Worm (Caenorhabditis elegans) whole organism, young adult: ENCODE data around the gene ifa-4.

Source experiments
- F55B11.4 ChIP-seq: sonication (generic microtip); optimal IDR thresholded peaks from 2 replicates; lab custom pipeline; 2016; ENCODE audit warnings: missing compliant biosample characterization, missing genetic modification characterization, borderline replicate concordance; ENCODE audit not compliant: insufficient read depth
- F57A8.1 ChIP-seq: fragments of 200-800 bp; sonication (Bioruptor generic); optimal IDR thresholded peaks from 2 replicates; lab custom pipeline; 2018; ENCODE audit warnings: mild to moderate bottlenecking, missing genetic modification characterization, moderate library complexity, missing compliant biosample characterization
- T07F8.4 ChIP-seq: sonication (generic microtip); optimal IDR thresholded peaks from 2 replicates; lab custom pipeline; 2016; ENCODE audit warnings: mild to moderate bottlenecking, missing genetic modification characterization, moderate library complexity, missing compliant biosample characterization
- T26A5.8 ChIP-seq: sonication (generic microtip); optimal IDR thresholded peaks from 2 replicates; lab custom pipeline; 2016; ENCODE audit warnings: missing genetic modification characterization, missing compliant biosample characterization
- Y56A3A.18 ChIP-seq: fragments of 200-800 bp; sonication (Bioruptor generic); IDR thresholded peaks from 2 replicates; pipeline ENCODE4 v1.3.6; 2022; ENCODE audit warnings: missing genetic modification reagents, missing genetic modification characterization, missing compliant biosample characterization
- ZK185.1 ChIP-seq: sonication (generic microtip); optimal IDR thresholded peaks from 2 replicates; lab custom pipeline; 2016; ENCODE audit warnings: mild to moderate bottlenecking, missing genetic modification characterization, missing compliant biosample characterization; ENCODE audit not compliant: poor library complexity, severe bottlenecking
- ama-1 ChIP-seq, 3 experiments: fragments of 150-350 bp in 1 of 3; sonication (generic microtip) in 2 of 3; optimal IDR thresholded peaks; 2 replicates each; lab custom pipeline; 2014 to 2018; ENCODE audit warnings: missing biosample characterization in 2 of 3, missing genetic modification characterization in 2 of 3, missing genetic modification reagents in 2 of 3
- ccch-3 ChIP-seq: fragments of 200-800 bp; sonication (Bioruptor generic); optimal IDR thresholded peaks from 2 replicates; lab custom pipeline; 2018; ENCODE audit warnings: mild to moderate bottlenecking, missing genetic modification characterization, missing compliant biosample characterization
- ceh-100 ChIP-seq: fragments of 200-800 bp; sonication (Bioruptor generic); IDR thresholded peaks from 2 replicates; pipeline ENCODE4 v1.3.6; 2022; ENCODE audit warnings: missing genetic modification reagents, missing genetic modification characterization, missing compliant biosample characterization
- ceh-40 ChIP-seq: fragments of 200-800 bp; sonication (Bioruptor generic); IDR thresholded peaks from 2 replicates; pipeline ENCODE4 v1.3.6; 2022; ENCODE audit warnings: missing genetic modification characterization, missing compliant biosample characterization
- ceh-58 ChIP-seq: fragments of 200-800 bp; sonication (Bioruptor generic); IDR thresholded peaks from 2 replicates; pipeline ENCODE4 v1.3.6; 2022; ENCODE audit warnings: missing genetic modification characterization, missing compliant biosample characterization
- ceh-91 ChIP-seq: fragments of 200-800 bp; sonication (Bioruptor generic); IDR thresholded peaks from 2 replicates; pipeline ENCODE4 v1.3.6; 2022; ENCODE audit warnings: missing genetic modification reagents, missing genetic modification characterization, missing compliant biosample characterization
- chd-7 ChIP-seq: sonication (generic microtip); optimal IDR thresholded peaks from 2 replicates; lab custom pipeline; 2016; ENCODE audit warnings: mild to moderate bottlenecking, missing genetic modification characterization, moderate library complexity, missing compliant biosample characterization
- dpff-1 ChIP-seq: sonication (generic microtip); optimal IDR thresholded peaks from 2 replicates; lab custom pipeline; 2017; ENCODE audit warnings: mild to moderate bottlenecking, missing genetic modification characterization, missing compliant biosample characterization
- egrh-3 ChIP-seq: fragments of 200-800 bp; sonication (Bioruptor generic); IDR thresholded peaks from 2 replicates; pipeline ENCODE4 v1.3.6; 2022; ENCODE audit warnings: missing genetic modification reagents, missing genetic modification characterization, missing compliant biosample characterization
- hlh-12 ChIP-seq: sonication (generic microtip); optimal IDR thresholded peaks from 2 replicates; lab custom pipeline; 2016; ENCODE audit warnings: missing genetic modification characterization, missing compliant biosample characterization
- hrde-1 ChIP-seq: sonication (generic microtip); optimal IDR thresholded peaks from 2 replicates; lab custom pipeline; 2016; ENCODE audit warnings: missing genetic modification characterization, mild to moderate bottlenecking, missing compliant biosample characterization, moderate library complexity, missing genotype, missing genetic modification reagents, borderline replicate concordance
- lag-1 ChIP-seq: fragments of 200-800 bp; sonication (Bioruptor generic); IDR thresholded peaks from 2 replicates; pipeline ENCODE4 v1.3.6; 2022; ENCODE audit warnings: missing genetic modification reagents, missing genetic modification characterization, missing compliant biosample characterization
- let-526 ChIP-seq: fragments of 200-800 bp; sonication (Bioruptor generic); IDR thresholded peaks from 2 replicates; pipeline ENCODE4 v1.3.6; 2022; ENCODE audit warnings: missing genetic modification reagents, missing genetic modification characterization, missing compliant biosample characterization
- madf-10 ChIP-seq: sonication (generic microtip); optimal IDR thresholded peaks from 2 replicates; lab custom pipeline; 2016; ENCODE audit warnings: mild to moderate bottlenecking, missing genetic modification characterization, missing compliant biosample characterization
- madf-3 ChIP-seq: fragments of 200-800 bp; sonication (Bioruptor generic); IDR thresholded peaks from 2 replicates; pipeline ENCODE4 v1.3.6; 2022; ENCODE audit warnings: missing genetic modification reagents, missing genetic modification characterization, missing compliant biosample characterization
- madf-6 ChIP-seq: fragments of 200-800 bp; sonication (Bioruptor generic); IDR thresholded peaks from 2 replicates; pipeline ENCODE4 v1.3.6; 2022; ENCODE audit warnings: missing genetic modification reagents, missing genetic modification characterization, missing compliant biosample characterization
- mel-28 ChIP-seq: sonication (generic microtip); optimal IDR thresholded peaks from 2 replicates; lab custom pipeline; 2016; ENCODE audit warnings: borderline replicate concordance, mild to moderate bottlenecking, missing genetic modification characterization, missing compliant biosample characterization
- mes-4 ChIP-seq: sonication (generic microtip); optimal IDR thresholded peaks from 2 replicates; lab custom pipeline; 2016; ENCODE audit warnings: missing genotype, missing genetic modification characterization, missing compliant biosample characterization
- nfya-2 ChIP-seq: fragments of 200-800 bp; sonication (Bioruptor generic); IDR thresholded peaks from 2 replicates; pipeline ENCODE4 v1.3.6; 2022; ENCODE audit warnings: missing genetic modification reagents, missing genetic modification characterization, missing compliant biosample characterization
- nhr-120 ChIP-seq: fragments of 200-800 bp; sonication (Bioruptor generic); IDR thresholded peaks from 2 replicates; pipeline ENCODE4 v1.3.6; 2022; ENCODE audit warnings: missing genetic modification characterization, missing compliant biosample characterization
- nhr-80 ChIP-seq: sonication (generic microtip); optimal IDR thresholded peaks from 2 replicates; lab custom pipeline; 2016; ENCODE audit warnings: missing genetic modification characterization, missing compliant biosample characterization
- pbrm-1 ChIP-seq: fragments of 200-800 bp; sonication (Bioruptor generic); IDR thresholded peaks from 2 replicates; pipeline ENCODE4 v1.3.6; 2022; ENCODE audit warnings: missing genetic modification reagents, missing genetic modification characterization, missing compliant biosample characterization
- sdz-38 ChIP-seq: sonication (generic microtip); optimal IDR thresholded peaks from 2 replicates; lab custom pipeline; 2016; ENCODE audit warnings: missing genotype, missing genetic modification characterization, missing compliant biosample characterization
- sptf-2 ChIP-seq: fragments of 200-800 bp; sonication (Bioruptor generic); optimal IDR thresholded peaks from 2 replicates; lab custom pipeline; 2018; ENCODE audit warnings: mild to moderate bottlenecking, missing genetic modification characterization, missing compliant biosample characterization
- tbx-9 ChIP-seq: sonication (generic microtip); optimal IDR thresholded peaks from 2 replicates; lab custom pipeline; 2016; ENCODE audit warnings: borderline replicate concordance, missing genetic modification characterization, inconsistent platforms, missing compliant biosample characterization
- zim-3 ChIP-seq: sonication (generic microtip); optimal IDR thresholded peaks from 2 replicates; lab custom pipeline; 2017; ENCODE audit warnings: mild to moderate bottlenecking, missing genetic modification characterization, moderate library complexity, missing compliant biosample characterization
- ztf-18 ChIP-seq: sonication (generic microtip); optimal IDR thresholded peaks from 2 replicates; lab custom pipeline; 2016; ENCODE audit warnings: missing genotype, mild to moderate bottlenecking, missing genetic modification characterization, missing compliant biosample characterization
- ztf-25 ChIP-seq: fragments of 200-800 bp; sonication (Bioruptor generic); IDR thresholded peaks from 2 replicates; pipeline ENCODE4 v1.3.6; 2022; ENCODE audit warnings: missing genetic modification reagents, missing genetic modification characterization, missing compliant biosample characterization

Gene ifa-4

ce11 chrX:4920942-4921540 lies 5.3 kb upstream of the ifa-4 start, which contains the start of gene K05B2.4:
Gene K05B2.4, minus strand, starts transcription at chrX:4920992.
- no peak for TF ChIP-seq ceh-91 (GFP tag; lab: Robert Waterston, UW)
- no peak for TF ChIP-seq T26A5.8 (tag; lab: Kevin White, UChicago)
- TF ChIP-seq nfya-2 (GFP tag; lab: Robert Waterston, UW): no peak
- TF ChIP-seq madf-10 (tag; lab: Kevin White, UChicago): no peak
- no peak for TF ChIP-seq ZK185.1 (tag; lab: Kevin White, UChicago)
- no peak for TF ChIP-seq T07F8.4 (tag; lab: Kevin White, UChicago)
- TF ChIP-seq zim-3 (tag; lab: Kevin White, UChicago): no peak
- no peak for TF ChIP-seq hrde-1 (tag; lab: Kevin White, UChicago)
- no peak for TF ChIP-seq lag-1 (GFP tag; lab: Robert Waterston, UW)
- no peak for TF ChIP-seq hlh-12 (tag; lab: Kevin White, UChicago)
- TF ChIP-seq F55B11.4: no peak
- no peak for TF ChIP-seq nhr-120

- no peak for TF ChIP-seq mes-4 (tag; lab: Kevin White, UChicago)
- TF ChIP-seq ceh-40 (GFP tag; lab: Robert Waterston, UW): no peak
- no peak for TF ChIP-seq ceh-58 (GFP tag; lab: Robert Waterston, UW)
- no peak for TF ChIP-seq ama-1 (optimal IDR thresholded peaks at IDR 0.05; lab: Kevin White, UChicago)
- TF ChIP-seq ama-1 (GFP tag; optimal IDR thresholded peaks at IDR 0.05; lab: Kevin White, UChicago): no peak
- no peak for TF ChIP-seq tbx-9
- no peak for TF ChIP-seq sptf-2
- no peak for TF ChIP-seq zim-3 (tag; lab: Kevin White, UChicago)
- TF ChIP-seq pbrm-1 (GFP tag; lab: Robert Waterston, UW): no peak
- no peak for TF ChIP-seq ccch-3 (GFP tag; lab: Kevin White, UChicago)
- no peak for TF ChIP-seq let-526
- TF ChIP-seq ztf-18 (tag; lab: Kevin White, UChicago): no peak
- TF ChIP-seq madf-10 (tag; lab: Kevin White, UChicago): no peak
- no peak for TF ChIP-seq madf-6 (GFP tag; lab: Robert Waterston, UW)
- TF ChIP-seq sdz-38 (tag; lab: Kevin White, UChicago): no peak
- no peak for TF ChIP-seq dpff-1
- TF ChIP-seq T26A5.8 (tag; lab: Kevin White, UChicago): no peak
- TF ChIP-seq egrh-3: no peak
- no peak for TF ChIP-seq F57A8.1 (GFP tag; lab: Kevin White, UChicago)
- TF ChIP-seq, all 124 proteins: peak for 0
Measured at ce11 chrX:4914464-4914863, 1.3 kb downstream of the ifa-4 start.

ce11 chrX:4911287-4911876 lies 4.4 kb downstream of the ifa-4 start:
- no peak for TF ChIP-seq mel-28 (tag; lab: Kevin White, UChicago)
- TF ChIP-seq Y56A3A.18 (GFP tag; lab: Robert Waterston, UW): no peak
- TF ChIP-seq chd-7 (tag; lab: Kevin White, UChicago): peak; percentile 1
- 0 out of 2 replicates have a peak, but pooled peaks have one; percentile 61 for TF ChIP-seq madf-3 (GFP tag; lab: Robert Waterston, UW)
- TF ChIP-seq, all 124 proteins: peak for 2

ce11 chrX:4905804-4906203 lies 10.0 kb downstream of the ifa-4 start, which contains the start of gene K05B2.2:
Gene K05B2.2, plus strand, starts transcription at chrX:4906081.
- TF ChIP-seq nhr-80 (tag; lab: Kevin White, UChicago): peak; percentile 77
- no peak for TF ChIP-seq ztf-25 (GFP tag; lab: Robert Waterston, UW)
- no peak for TF ChIP-seq ceh-100 (GFP tag; lab: Robert Waterston, UW)
